Worm (Caenorhabditis elegans): Measurements from ENCODE around the gene Y17G9A.3.

ce11 chrIV:4890543-4890942 is 32.1 kb upstream of the Y17G9A.3 start, which contains the start of gene T08B6.9:
- TF ChIP-seq flt-1 (GFP tag; IDR thresholded peaks at IDR 0.05) (no peak), ztf-23 (GFP tag; IDR thresholded peaks at IDR 0.05) (no peak), cog-1 (tag; optimal IDR thresholded peaks at IDR 0.05) (no peak)

All from whole organism, midembryonic.